Worm (Caenorhabditis elegans): ENCODE results near the gene F46C5.9.

DNA sequence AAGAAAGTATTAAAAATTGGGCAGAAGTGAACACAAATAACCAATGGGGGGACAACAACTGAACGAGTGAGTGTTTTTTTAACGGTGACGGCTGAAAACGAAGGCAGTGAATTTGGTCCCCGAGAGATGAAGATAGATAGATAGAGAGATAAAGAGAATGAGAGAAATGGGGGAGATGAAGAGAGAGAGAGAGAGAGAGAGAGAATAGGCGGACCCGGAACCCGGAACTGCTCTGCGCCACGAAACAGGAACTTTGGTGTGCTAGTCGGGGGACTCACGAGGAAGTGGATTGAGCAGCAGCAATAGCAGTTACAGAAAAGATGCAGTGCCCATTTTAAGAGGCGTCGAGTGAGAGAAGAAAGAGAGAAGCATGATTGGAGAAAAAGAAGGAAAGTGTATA is 14.1 kb downstream of the F46C5.9 start:
- TF ChIP-seq tab-1 (GFP tag; IDR thresholded peaks at IDR 0.05) (no peak), med-1 (GFP tag; optimal IDR thresholded peaks at IDR 0.05; ENCODE audit: insufficient read depth) (no peak), klf-2 (GFP tag; conservative IDR thresholded peaks at IDR 0.05) (no peak), ref-1 (GFP tag; conservative IDR thresholded peaks at IDR 0.05) (no peak), ztf-23 (GFP tag; IDR thresholded peaks at IDR 0.05) (no peak)

All from whole organism, midembryonic.